Fruit fly (Drosophila melanogaster) Kc167 (cell line): ENCODE data around the gene hd.

ENCODE experiments used
- Myc ChIP-seq: fragments of >200 bp; optimal IDR thresholded peaks from 2 replicates; lab custom pipeline; 2017; ENCODE audit warnings: missing external identifiers
- Sin3A ChIP-seq: fragments of >200 bp; optimal IDR thresholded peaks from 2 replicates; lab custom pipeline; 2018; ENCODE audit warnings: missing external identifiers
- h ChIP-seq: fragments of >200 bp; optimal IDR thresholded peaks from 3 replicates; lab custom pipeline; 2018; ENCODE audit warnings: missing external identifiers
- insv ChIP-seq: fragments of >200 bp; optimal IDR thresholded peaks from 3 replicates; lab custom pipeline; 2018; ENCODE audit warnings: missing external identifiers
- psq ChIP-seq: fragments of >200 bp; optimal IDR thresholded peaks from 2 replicates; lab custom pipeline; 2017; ENCODE audit warnings: missing external identifiers
- ttk ChIP-seq: sonication (Bioruptor generic); optimal IDR thresholded peaks from 2 replicates; lab custom pipeline; 2017; ENCODE audit warnings: missing external identifiers

Gene hd

dm6 chr3R:5374720-5375119 lies at the start of gene hd, which contains the start of gene CG14667:
Gene hd, minus strand, starts transcription at chr3R:5374962.
Gene CG14667, plus strand, starts transcription at chr3R:5375022.
- TF ChIP-seq psq (lab: Kevin White, UChicago), result no peak
- TF ChIP-seq ttk (lab: Kevin White, UChicago), result no peak
- TF ChIP-seq Sin3A (lab: Kevin White, UChicago), result no peak
- TF ChIP-seq h, result no peak
- TF ChIP-seq insv (lab: Kevin White, UChicago), result no peak
- TF ChIP-seq Myc (lab: Kevin White, UChicago), result no peak

dm6 chr3R:5422123-5422522 lies 47.4 kb upstream of the hd start:
- no peak for TF ChIP-seq ttk (lab: Kevin White, UChicago)
- no peak for TF ChIP-seq h
- no peak for TF ChIP-seq psq (lab: Kevin White, UChicago)
- no peak for TF ChIP-seq Sin3A (lab: Kevin White, UChicago)
- no peak for TF ChIP-seq Myc (lab: Kevin White, UChicago)
- no peak for TF ChIP-seq insv (lab: Kevin White, UChicago)

- no peak for TF ChIP-seq h
- TF ChIP-seq Sin3A (lab: Kevin White, UChicago), result no peak
Observed at dm6 chr3R:5420454-5420853, 45.7 kb upstream of the hd start.

dm6 chr3R:5414147-5414748 lies 39.5 kb upstream of the hd start, which contains the start of gene CG14669:
Gene CG14669, plus strand, starts transcription at chr3R:5414527.
- no peak for TF ChIP-seq h
- no peak for TF ChIP-seq ttk (lab: Kevin White, UChicago)
- no peak for TF ChIP-seq Myc (lab: Kevin White, UChicago)
- no peak for TF ChIP-seq psq (lab: Kevin White, UChicago)
- TF ChIP-seq Sin3A (lab: Kevin White, UChicago), result no peak
- TF ChIP-seq insv (lab: Kevin White, UChicago), result no peak

dm6 chr3R:5412987-5413386 lies 38.2 kb upstream of the hd start:
- TF ChIP-seq insv (lab: Kevin White, UChicago) (no peak), ttk (lab: Kevin White, UChicago) (no peak), Sin3A (lab: Kevin White, UChicago) (no peak), Myc (lab: Kevin White, UChicago) (no peak), psq (lab: Kevin White, UChicago) (no peak), h (no peak)

- TF ChIP-seq insv (lab: Kevin White, UChicago), result no peak
- TF ChIP-seq psq (lab: Kevin White, UChicago), result no peak
- TF ChIP-seq h, result no peak
- TF ChIP-seq Sin3A (lab: Kevin White, UChicago), result no peak
Observed at dm6 chr3R:5412306-5412705, 37.5 kb upstream of the hd start, which contains the start of gene Orco. Gene Orco, minus strand, starts transcription at chr3R:5412406.

- TF ChIP-seq insv (lab: Kevin White, UChicago), result no peak
- no peak for TF ChIP-seq psq (lab: Kevin White, UChicago)
- no peak for TF ChIP-seq ttk (lab: Kevin White, UChicago)
- TF ChIP-seq Sin3A (lab: Kevin White, UChicago), result no peak
- no peak for TF ChIP-seq h
- TF ChIP-seq Myc (lab: Kevin White, UChicago), result no peak
Observed at dm6 chr3R:5403963-5404362, 29.2 kb upstream of the hd start, which contains the start of gene CG2663. Gene CG2663, minus strand, starts transcription at chr3R:5404135.

dm6 chr3R:5399096-5399495 lies 24.3 kb upstream of the hd start, which contains the start of gene Or83a:
Gene Or83a, minus strand, starts transcription at chr3R:5399196.
- no peak for TF ChIP-seq h
- no peak for TF ChIP-seq Myc (lab: Kevin White, UChicago)
- TF ChIP-seq psq (lab: Kevin White, UChicago), result no peak
- no peak for TF ChIP-seq insv (lab: Kevin White, UChicago)
- no peak for TF ChIP-seq ttk (lab: Kevin White, UChicago)
- TF ChIP-seq Sin3A (lab: Kevin White, UChicago), result no peak

- TF ChIP-seq Myc (lab: Kevin White, UChicago) (no peak), psq (lab: Kevin White, UChicago) (no peak), ttk (lab: Kevin White, UChicago) (no peak), insv (lab: Kevin White, UChicago) (no peak), Sin3A (lab: Kevin White, UChicago) (no peak), h (no peak)
Observed at dm6 chr3R:5395210-5395609, 20.4 kb upstream of the hd start.

dm6 chr3R:5393742-5394391 lies 19.1 kb upstream of the hd start, which contains the start of gene CG1172:
Gene CG1172, plus strand, starts transcription at chr3R:5393922.
- TF ChIP-seq insv (lab: Kevin White, UChicago), result no peak
- TF ChIP-seq Myc (lab: Kevin White, UChicago), result no peak
- TF ChIP-seq psq (lab: Kevin White, UChicago), result no peak
- TF ChIP-seq ttk (lab: Kevin White, UChicago), result no peak
- no peak for TF ChIP-seq Sin3A (lab: Kevin White, UChicago)
- TF ChIP-seq h, result no peak

dm6 chr3R:5392621-5393020 lies 17.9 kb upstream of the hd start, which contains the start of gene kkv:
Gene kkv, minus strand, starts transcription at chr3R:5392866.
- no peak for TF ChIP-seq ttk (lab: Kevin White, UChicago)

- TF ChIP-seq psq (lab: Kevin White, UChicago) (no peak), Sin3A (lab: Kevin White, UChicago) (no peak), insv (lab: Kevin White, UChicago) (no peak), h (no peak), Myc (lab: Kevin White, UChicago) (no peak), ttk (lab: Kevin White, UChicago) (no peak)
Observed at dm6 chr3R:5392033-5392432, 17.3 kb upstream of the hd start.
